Fruit fly (Drosophila melanogaster): Measurements from ENCODE around the gene Gr28b.
A peak's percentile ranks its signal among the peaks of the same experiment; 100 is the strongest.

- TF ChIP-seq pan (optimal IDR thresholded peaks at IDR 0.05) (no peak), psq (GFP tag; optimal IDR thresholded peaks at IDR 0.05) (no peak), CG32264 (GFP tag; optimal IDR thresholded peaks at IDR 0.05) (no peak), Dfd (GFP tag; optimal IDR thresholded peaks at IDR 0.05) (no peak), usp (GFP tag; optimal IDR thresholded peaks at IDR 0.05) (no peak), h (GFP tag; optimal IDR thresholded peaks at IDR 0.05) (peak; percentile 41), Hr78 (GFP tag; optimal IDR thresholded peaks at IDR 0.05) (no peak)
Observed at dm6 chr2L:7411947-7412621, 50.0 kb downstream of the Gr28b start, which contains the start of gene chm.

Measured in whole organism, wandering third instar larva.